Fruit fly (Drosophila melanogaster) whole organism, embryonic: Measurements from ENCODE around the gene Jarid2.
A peak's percentile ranks its signal among the peaks of the same experiment; 100 is the strongest.

Experiments used
- Atf-2 ChIP-seq: fragments of 200-800 bp; sonication (Bioruptor generic); optimal IDR thresholded peaks from 2 replicates; lab custom pipeline; 2016; ENCODE audit warnings: missing biosample characterization, missing genetic modification characterization
- Atf6 ChIP-seq: fragments of 200-800 bp; sonication (Bioruptor generic); IDR thresholded peaks from 2 replicates; pipeline ENCODE4 v1.3.6; 2022; ENCODE audit warnings: missing biosample characterization, missing genetic modification characterization
- CG10267 ChIP-seq: fragments of 200-800 bp; sonication (Bioruptor generic); optimal IDR thresholded peaks from 2 replicates; lab custom pipeline; 2018; ENCODE audit warnings: missing biosample characterization, mild to moderate bottlenecking, missing genetic modification characterization, moderate library complexity
- CG10366 ChIP-seq: fragments of 200-800 bp; sonication (Bioruptor generic); IDR thresholded peaks from 2 replicates; pipeline ENCODE4 v1.3.6; 2022; ENCODE audit warnings: missing biosample characterization, missing genetic modification characterization
- CG10565 ChIP-seq: fragments of 200-800 bp; sonication (Bioruptor generic); optimal IDR thresholded peaks from 3 replicates; lab custom pipeline; 2016; ENCODE audit warnings: missing biosample characterization, mild to moderate bottlenecking, missing genetic modification characterization
- CG10979 ChIP-seq: fragments of 200-800 bp; sonication (Bioruptor generic); optimal IDR thresholded peaks from 2 replicates; lab custom pipeline; 2018; ENCODE audit warnings: missing biosample characterization, mild to moderate bottlenecking, missing genetic modification characterization, moderate library complexity
- CG11093 ChIP-seq: fragments of 200-800 bp; sonication (Bioruptor generic); IDR thresholded peaks from 3 replicates; pipeline ENCODE4 v1.3.6; 2022; ENCODE audit warnings: missing biosample characterization, missing genetic modification characterization
- CG11247 ChIP-seq: fragments of 200-800 bp; sonication (Bioruptor generic); IDR thresholded peaks from 2 replicates; pipeline ENCODE4 v1.3.6; 2022; ENCODE audit warnings: missing biosample characterization, missing genetic modification characterization
- CG17186 ChIP-seq: fragments of 200-800 bp; sonication (Bioruptor generic); optimal IDR thresholded peaks from 3 replicates; lab custom pipeline; 2017; ENCODE audit warnings: missing biosample characterization, missing genetic modification reagents, missing genetic modification characterization
- CG3163 ChIP-seq: fragments of 200-800 bp; sonication (Bioruptor generic); optimal IDR thresholded peaks from 3 replicates; lab custom pipeline; 2016; ENCODE audit warnings: missing biosample characterization, missing genetic modification characterization
- CG32767 ChIP-seq: fragments of 200-800 bp; sonication (Bioruptor generic); IDR thresholded peaks from 2 replicates; pipeline ENCODE4 v1.3.6; 2022; ENCODE audit warnings: missing biosample characterization, missing genetic modification characterization
- CG34422 ChIP-seq: fragments of 200-800 bp; sonication (Bioruptor generic); IDR thresholded peaks from 3 replicates; pipeline ENCODE4 v1.3.6; 2022; ENCODE audit warnings: missing biosample characterization, missing genetic modification characterization
- CG4707 ChIP-seq: fragments of 200-800 bp; sonication (Bioruptor generic); optimal IDR thresholded peaks from 2 replicates; lab custom pipeline; 2018; ENCODE audit warnings: missing biosample characterization, mild to moderate bottlenecking, missing genetic modification characterization, moderate library complexity
- CG7372 ChIP-seq: fragments of 200-800 bp; sonication (Bioruptor generic); IDR thresholded peaks from 2 replicates; pipeline ENCODE4 v1.3.6; 2022; ENCODE audit warnings: missing biosample characterization, missing genetic modification characterization
- CG9437 ChIP-seq: fragments of 200-800 bp; sonication (Bioruptor generic); optimal IDR thresholded peaks from 2 replicates; lab custom pipeline; 2018; ENCODE audit warnings: missing biosample characterization, mild to moderate bottlenecking, missing genetic modification characterization
- D ChIP-seq, 2 experiments: fragments of 200-800 bp in 1 of 2; fragments of >200 bp in 1 of 2; sonication (Bioruptor generic) in 1 of 2; optimal IDR thresholded peaks; 2 replicates in 1 of 2; 3 replicates in 1 of 2; lab custom pipeline; 2017; ENCODE audit warnings: mild to moderate bottlenecking in 1 of 2, missing biosample characterization in 1 of 2, missing genetic modification characterization in 1 of 2, missing genetic modification reagents in 1 of 2
- Drgx ChIP-seq: fragments of 200-800 bp; sonication (Bioruptor generic); IDR thresholded peaks from 2 replicates; pipeline ENCODE4 v1.3.6; 2022; ENCODE audit warnings: missing biosample characterization, missing genetic modification characterization
- Gsc ChIP-seq: fragments of 200-800 bp; sonication (Bioruptor generic); IDR thresholded peaks from 2 replicates; pipeline ENCODE4 v1.3.6; 2022; ENCODE audit warnings: missing biosample characterization, missing genetic modification characterization
- Gug ChIP-seq: fragments of 200-800 bp; sonication (Bioruptor generic); IDR thresholded peaks from 4 replicates; pipeline ENCODE4 v1.3.6; 2022; ENCODE audit warnings: missing biosample characterization, missing genetic modification characterization
- HLH4C ChIP-seq: fragments of 200-800 bp; sonication (Bioruptor generic); IDR thresholded peaks from 3 replicates; pipeline ENCODE4 v1.3.6; 2022; ENCODE audit warnings: missing biosample characterization, missing genetic modification characterization; ENCODE audit not compliant: partially characterized antibody
- Hmx ChIP-seq: fragments of 200-800 bp; sonication (Bioruptor generic); optimal IDR thresholded peaks from 2 replicates; lab custom pipeline; 2016; ENCODE audit warnings: missing biosample characterization, missing genetic modification characterization
- Hr51 ChIP-seq, 2 experiments: fragments of 200-800 bp; sonication (Bioruptor generic); optimal IDR thresholded peaks; 2 replicates in 1 of 2; 3 replicates in 1 of 2; lab custom pipeline; 2016 to 2018; ENCODE audit warnings: missing biosample characterization in 2 of 2, missing genetic modification characterization in 2 of 2, mild to moderate bottlenecking in 1 of 2, moderate library complexity in 1 of 2
- MBD-R2 ChIP-seq: fragments of 200-800 bp; sonication (Bioruptor generic); IDR thresholded peaks from 2 replicates; pipeline ENCODE4 v1.3.6; 2022; ENCODE audit warnings: missing biosample characterization, missing genetic modification characterization
- Max ChIP-seq: fragments of 200-800 bp; sonication (Bioruptor generic); optimal IDR thresholded peaks from 2 replicates; lab custom pipeline; 2016; ENCODE audit warnings: missing biosample characterization, mild to moderate bottlenecking, missing genetic modification characterization
- Nf-YA ChIP-seq: fragments of 200-800 bp; sonication (Bioruptor generic); IDR thresholded peaks from 2 replicates; pipeline ENCODE4 v1.3.6; 2022; ENCODE audit warnings: missing biosample characterization, missing genetic modification characterization
- Sry-δ ChIP-seq: fragments of 200-800 bp; sonication (Bioruptor generic); optimal IDR thresholded peaks from 2 replicates; lab custom pipeline; 2016; ENCODE audit warnings: missing biosample characterization, missing genetic modification characterization
- bbx ChIP-seq: fragments of 200-800 bp; sonication (Bioruptor generic); IDR thresholded peaks from 2 replicates; pipeline ENCODE4 v1.3.6; 2022; ENCODE audit warnings: missing biosample characterization, missing genetic modification characterization; ENCODE audit not compliant: partially characterized antibody
- da ChIP-seq: fragments of 200-800 bp; sonication (Bioruptor generic); optimal IDR thresholded peaks from 2 replicates; lab custom pipeline; 2016; ENCODE audit warnings: missing biosample characterization, missing genetic modification characterization
- ems ChIP-seq: fragments of 200-800 bp; sonication (Bioruptor generic); optimal IDR thresholded peaks from 3 replicates; lab custom pipeline; 2016; ENCODE audit warnings: missing biosample characterization, missing genetic modification characterization
- esg ChIP-seq: fragments of 200-800 bp; sonication (Bioruptor generic); conservative IDR thresholded peaks from 2 replicates; pipeline ENCODE4 v1.3.6; 2022; ENCODE audit warnings: missing biosample characterization, missing genetic modification characterization
- fru ChIP-seq: fragments of >200 bp; optimal IDR thresholded peaks from 2 replicates; lab custom pipeline; 2017
- gem ChIP-seq: fragments of 200-800 bp; sonication (Bioruptor generic); optimal IDR thresholded peaks from 2 replicates; lab custom pipeline; 2019; ENCODE audit warnings: missing biosample characterization, mild to moderate bottlenecking, missing genetic modification characterization, moderate library complexity
- kah ChIP-seq: fragments of 200-800 bp; sonication (Bioruptor generic); optimal IDR thresholded peaks from 2 replicates; lab custom pipeline; 2018; ENCODE audit warnings: missing biosample characterization, mild to moderate bottlenecking, missing genetic modification characterization
- knrl ChIP-seq: fragments of 200-800 bp; sonication (Bioruptor generic); IDR thresholded peaks from 3 replicates; pipeline ENCODE4 v1.3.6; 2022; ENCODE audit warnings: missing biosample characterization, missing genetic modification characterization; ENCODE audit not compliant: partially characterized antibody
- lab ChIP-seq: fragments of 200-800 bp; sonication (Bioruptor generic); optimal IDR thresholded peaks from 3 replicates; lab custom pipeline; 2017; ENCODE audit warnings: missing biosample characterization, missing genetic modification characterization, mild to moderate bottlenecking, moderate library complexity, missing genetic modification reagents
- lov ChIP-seq, 2 experiments: fragments of 200-800 bp in 1 of 2; fragments of >200 bp in 1 of 2; sonication (Bioruptor generic) in 1 of 2; IDR thresholded peaks in 1 of 2; optimal IDR thresholded peaks in 1 of 2; 2 replicates in 1 of 2; 3 replicates in 1 of 2; pipeline versions ENCODE4 v1.3.6 to Lab custom; 2017 to 2022; ENCODE audit warnings: missing biosample characterization in 1 of 2, missing genetic modification characterization in 1 of 2
- mld ChIP-seq: fragments of 200-800 bp; sonication (Bioruptor generic); IDR thresholded peaks from 3 replicates; pipeline ENCODE4 v1.3.6; 2022; ENCODE audit warnings: missing biosample characterization, missing genetic modification characterization; ENCODE audit not compliant: partially characterized antibody
- nom ChIP-seq: fragments of 200-800 bp; sonication (Bioruptor generic); optimal IDR thresholded peaks from 2 replicates; lab custom pipeline; 2017; ENCODE audit warnings: missing biosample characterization, missing genetic modification characterization, mild to moderate bottlenecking, moderate library complexity, missing genetic modification reagents
- onecut ChIP-seq: fragments of 200-800 bp; sonication (Bioruptor generic); IDR thresholded peaks from 2 replicates; pipeline ENCODE4 v1.3.6; 2022; ENCODE audit warnings: missing biosample characterization, missing genetic modification characterization
- otp ChIP-seq: fragments of 200-800 bp; sonication (Bioruptor generic); IDR thresholded peaks from 3 replicates; pipeline ENCODE4, ENCODE4 v1.3.6; 2022; ENCODE audit warnings: missing biosample characterization, missing genetic modification characterization
- run ChIP-seq: fragments of 200-800 bp; sonication (Bioruptor generic); optimal IDR thresholded peaks from 3 replicates; lab custom pipeline; 2018; ENCODE audit warnings: missing biosample characterization, mild to moderate bottlenecking, missing genetic modification characterization
- scrt ChIP-seq: fragments of 200-800 bp; sonication (Bioruptor generic); optimal IDR thresholded peaks from 2 replicates; lab custom pipeline; 2018; ENCODE audit warnings: missing biosample characterization, mild to moderate bottlenecking, missing genetic modification characterization, moderate library complexity
- shn ChIP-seq: fragments of 200-800 bp; sonication (Bioruptor generic); optimal IDR thresholded peaks from 3 replicates; lab custom pipeline; 2016; ENCODE audit warnings: missing biosample characterization, missing genetic modification characterization
- tll ChIP-seq, 2 experiments: fragments of 200-800 bp in 1 of 2; fragments of >200 bp in 1 of 2; sonication (Bioruptor generic) in 1 of 2; optimal IDR thresholded peaks; 2 replicates each; lab custom pipeline; 2017 to 2019; ENCODE audit warnings: missing biosample characterization in 2 of 2, missing genetic modification characterization in 2 of 2, mild to moderate bottlenecking in 1 of 2, moderate library complexity in 1 of 2
- trh ChIP-seq: fragments of 200-800 bp; sonication (Bioruptor generic); optimal IDR thresholded peaks from 2 replicates; lab custom pipeline; 2016; ENCODE audit warnings: missing biosample characterization, missing genetic modification characterization
- tup ChIP-seq: fragments of 200-800 bp; sonication (Bioruptor generic); optimal IDR thresholded peaks from 2 replicates; lab custom pipeline; 2016; ENCODE audit warnings: missing biosample characterization, mild to moderate bottlenecking, missing genetic modification characterization, moderate library complexity
- twi ChIP-seq: fragments of 200-800 bp; optimal IDR thresholded peaks from 2 replicates; lab custom pipeline; 2019; ENCODE audit warnings: missing biosample characterization, mild to moderate bottlenecking, missing genetic modification characterization, moderate library complexity
- wek ChIP-seq: fragments of 200-800 bp; sonication (Bioruptor generic); optimal IDR thresholded peaks from 3 replicates; lab custom pipeline; 2018; ENCODE audit warnings: missing biosample characterization, mild to moderate bottlenecking, missing genetic modification characterization, moderate library complexity
- yki ChIP-seq: fragments of >200 bp; optimal IDR thresholded peaks from 3 replicates; lab custom pipeline; 2018
- zfh2 ChIP-seq: fragments of 200-800 bp; sonication (Bioruptor generic); optimal IDR thresholded peaks from 2 replicates; lab custom pipeline; 2016; ENCODE audit warnings: missing biosample characterization, missing genetic modification characterization

Jarid2 gene

dm6 chr3L:9465652-9466244, 11.1 kb upstream of the Jarid2 start (continued):
- TF ChIP-seq MBD-R2 (no peak; the same call in 1 of the 2 replicates), gem (tag; lab: Kevin White, UChicago) (no peak), trh (GFP tag; lab: Kevin White, UChicago) (no peak), Atf6 (GFP tag; lab: Robert Waterston, UW) (no peak), ems (GFP tag; lab: Kevin White, UChicago) (no peak), twi (no peak), onecut (GFP tag; lab: Robert Waterston, UW) (peak; percentile 15; the same call in 1 of the 2 replicates), mld (GFP tag; lab: Robert Waterston, UW) (no peak), zfh2 (GFP tag; lab: Kevin White, UChicago) (no peak), Drgx (GFP tag; lab: Robert Waterston, UW) (no peak), fru (lab: Kevin White, UChicago) (no peak), CG10267 (tag; lab: Kevin White, UChicago) (peak; percentile 24), CG4707 (GFP tag; lab: Kevin White, UChicago) (no peak), yki (lab: Kevin White, UChicago) (peak; percentile 49), CG11093 (GFP tag; lab: Robert Waterston, UW) (no peak), Hr51 (GFP tag; optimal IDR thresholded peaks at IDR 0.05; lab: Kevin White, UChicago) (no peak), lab (GFP tag; lab: Kevin White, UChicago) (peak; percentile 9), D (optimal IDR thresholded peaks at IDR 0.05; lab: Kevin White, UChicago) (no peak), D (GFP tag; optimal IDR thresholded peaks at IDR 0.05; lab: Kevin White, UChicago) (no peak), knrl (GFP tag; lab: Robert Waterston, UW) (no peak), Atf-2 (no peak), CG9437 (GFP tag; lab: Kevin White, UChicago) (no peak), lov (optimal IDR thresholded peaks at IDR 0.05; lab: Kevin White, UChicago) (no peak), lov (GFP tag; IDR thresholded peaks at IDR 0.05; lab: Robert Waterston, UW) (no peak), HLH4C (GFP tag; lab: Robert Waterston, UW) (no peak), scrt (GFP tag; lab: Kevin White, UChicago) (no peak), da (GFP tag; lab: Kevin White, UChicago) (no peak), shn (GFP tag; lab: Kevin White, UChicago) (no peak), bbx (GFP tag; lab: Robert Waterston, UW) (peak; percentile 31; the same call in 1 of the 2 replicates), esg (no peak), wek (GFP tag; lab: Kevin White, UChicago) (no peak), CG11247 (GFP tag; lab: Robert Waterston, UW) (no peak), tll (GFP tag; optimal IDR thresholded peaks at IDR 0.05; lab: Kevin White, UChicago) (no peak), otp (GFP tag; lab: Robert Waterston, UW) (no peak), Sry-δ (no peak), Hmx (no peak), Gug (GFP tag; lab: Robert Waterston, UW) (no peak), CG10366 (GFP tag; lab: Robert Waterston, UW) (no peak), CG32767 (GFP tag; lab: Robert Waterston, UW) (0 out of 2 replicates have a peak, but pooled peaks have one; percentile 28), CG3163 (peak; percentile 11), Nf-YA (no peak), CG7372 (GFP tag; lab: Robert Waterston, UW) (no peak), CG34422 (GFP tag; lab: Robert Waterston, UW) (no peak), Max (GFP tag; lab: Kevin White, UChicago) (no peak), kah (peak; percentile 43), Gsc (GFP tag; lab: Robert Waterston, UW) (no peak), nom (no peak), run (tag; lab: Kevin White, UChicago) (no peak), CG17186 (GFP tag; lab: Kevin White, UChicago) (no peak), CG10979 (tag; lab: Kevin White, UChicago) (no peak), tup (GFP tag; lab: Kevin White, UChicago) (no peak), CG10565 (GFP tag; lab: Kevin White, UChicago) (no peak)
